Fruit fly (Drosophila melanogaster): ENCODE measurements around the gene CG16704.

- TF ChIP-seq pan (optimal IDR thresholded peaks at IDR 0.05) (no peak), pan (GFP tag; optimal IDR thresholded peaks at IDR 0.05 in 1 of 2, IDR thresholded peaks at IDR 0.05 in 1 of 2) (no peak), CG31224 (GFP tag; IDR thresholded peaks at IDR 0.05) (no peak), CG6683 (GFP tag; optimal IDR thresholded peaks at IDR 0.05) (no peak), lola (GFP tag; optimal IDR thresholded peaks at IDR 0.05) (no peak), Ssrp (tag; optimal IDR thresholded peaks at IDR 0.05) (no peak)
Measured at dm6 chr2L:3681338-3681737, 11.0 kb downstream of the CG16704 start.

Measured in whole organism, embryonic.